Worm (Caenorhabditis elegans) whole organism, L2 larva: ENCODE data around the gene fbxa-106.
"Not testable (repeated sequence)": the region's sequence is repeated elsewhere in the genome, so short reads cannot be mapped to it uniquely, and the experiment has no call there.

Experiments
- C34F6.9 ChIP-seq: fragments of 150-350 bp; optimal IDR thresholded peaks from 2 replicates; lab custom pipeline; 2014; ENCODE audit warnings: missing biosample characterization, missing genetic modification characterization
- F13H6.1 ChIP-seq: sonication (generic microtip); optimal IDR thresholded peaks from 2 replicates; lab custom pipeline; 2016; ENCODE audit warnings: missing genetic modification characterization, missing compliant biosample characterization
- R02D3.7 ChIP-seq: fragments of 150-350 bp; optimal IDR thresholded peaks from 2 replicates; lab custom pipeline; 2014; ENCODE audit warnings: missing biosample characterization, missing genetic modification characterization
- Y55F3AM.14 ChIP-seq: fragments of 200-800 bp; sonication (Bioruptor generic); optimal IDR thresholded peaks from 2 replicates; lab custom pipeline; 2018; ENCODE audit warnings: mild to moderate bottlenecking, missing genetic modification characterization, missing compliant biosample characterization
- ZK546.5 ChIP-seq: sonication (generic microtip); optimal IDR thresholded peaks from 2 replicates; lab custom pipeline; 2017; ENCODE audit warnings: missing biosample characterization, missing genetic modification characterization
- aly-2 ChIP-seq: fragments of 150-350 bp; optimal IDR thresholded peaks from 2 replicates; lab custom pipeline; 2014; ENCODE audit warnings: missing biosample characterization, missing genetic modification characterization
- ama-1 ChIP-seq: fragments of 150-350 bp; optimal IDR thresholded peaks from 2 replicates; lab custom pipeline; 2018; ENCODE audit warnings: inconsistent platforms
- blmp-1 ChIP-seq: sonication (generic microtip); optimal IDR thresholded peaks from 2 replicates; lab custom pipeline; 2017; ENCODE audit warnings: missing genetic modification characterization, mild to moderate bottlenecking, missing compliant biosample characterization, antibody characterized with exemption, moderate library complexity; ENCODE audit not compliant: insufficient read depth
- ceh-16 ChIP-seq: fragments of 150-350 bp; optimal IDR thresholded peaks from 2 replicates; lab custom pipeline; 2014; ENCODE audit warnings: missing biosample characterization, missing genetic modification characterization
- ceh-82 ChIP-seq: fragments of 150-350 bp; optimal IDR thresholded peaks from 2 replicates; lab custom pipeline; 2014; ENCODE audit warnings: missing biosample characterization, missing genetic modification characterization
- dmd-4 ChIP-seq: sonication (generic microtip); optimal IDR thresholded peaks from 2 replicates; lab custom pipeline; 2017; ENCODE audit warnings: missing biosample characterization, missing genetic modification characterization
- elt-1 ChIP-seq: fragments of 150-350 bp; optimal IDR thresholded peaks from 2 replicates; lab custom pipeline; 2014; ENCODE audit warnings: missing biosample characterization, missing genetic modification characterization
- fos-1 ChIP-seq: fragments of 150-350 bp; optimal IDR thresholded peaks from 2 replicates; lab custom pipeline; 2014; ENCODE audit warnings: missing biosample characterization, missing genetic modification characterization
- gmeb-1 ChIP-seq: fragments of 150-350 bp; optimal IDR thresholded peaks from 2 replicates; lab custom pipeline; 2014; ENCODE audit warnings: missing biosample characterization, missing genetic modification characterization
- lin-11 ChIP-seq: fragments of 150-350 bp; sonication (generic microtip); optimal IDR thresholded peaks from 2 replicates; lab custom pipeline; 2014; ENCODE audit warnings: missing biosample characterization, missing genetic modification characterization, inconsistent platforms, mixed read lengths
- lin-13 ChIP-seq: fragments of 150-350 bp; optimal IDR thresholded peaks from 2 replicates; lab custom pipeline; 2014; ENCODE audit warnings: missing biosample characterization, missing genetic modification reagents, missing genetic modification characterization
- lsy-2 ChIP-seq, 2 experiments: fragments of 150-350 bp in 1 of 2; sonication (generic microtip) in 1 of 2; optimal IDR thresholded peaks; 2 replicates each; lab custom pipeline; 2014 to 2017; ENCODE audit warnings: missing biosample characterization in 2 of 2, missing genetic modification characterization in 2 of 2
- mab-5 ChIP-seq: fragments of 150-350 bp; optimal IDR thresholded peaks from 2 replicates; lab custom pipeline; 2014; ENCODE audit warnings: missing biosample characterization, missing genetic modification characterization
- mdl-1 ChIP-seq, 2 experiments: fragments of 150-350 bp in 1 of 2; sonication (generic microtip) in 1 of 2; optimal IDR thresholded peaks; 2 replicates each; lab custom pipeline; 2017; ENCODE audit warnings: missing biosample characterization in 2 of 2, missing genetic modification characterization in 2 of 2
- nhr-10 ChIP-seq: sonication (generic microtip); optimal IDR thresholded peaks from 2 replicates; lab custom pipeline; 2017; ENCODE audit warnings: missing biosample characterization, missing genetic modification characterization
- nhr-12 ChIP-seq: fragments of 150-350 bp; optimal IDR thresholded peaks from 2 replicates; lab custom pipeline; 2014; ENCODE audit warnings: missing biosample characterization, missing genetic modification characterization
- nhr-129 ChIP-seq: fragments of 150-350 bp; optimal IDR thresholded peaks from 2 replicates; lab custom pipeline; 2014; ENCODE audit warnings: missing biosample characterization, missing genetic modification characterization
- nhr-21 ChIP-seq: fragments of 150-350 bp; optimal IDR thresholded peaks from 2 replicates; lab custom pipeline; 2014; ENCODE audit warnings: missing biosample characterization, missing genetic modification characterization
- nhr-237 ChIP-seq: fragments of 150-350 bp; optimal IDR thresholded peaks from 2 replicates; lab custom pipeline; 2014; ENCODE audit warnings: missing biosample characterization, missing genetic modification characterization
- nhr-25 ChIP-seq: fragments of 150-350 bp; sonication (generic microtip); optimal IDR thresholded peaks from 3 replicates; lab custom pipeline; 2014; ENCODE audit warnings: missing biosample characterization, missing genetic modification characterization
- nhr-6 ChIP-seq: fragments of 150-350 bp; optimal IDR thresholded peaks from 2 replicates; lab custom pipeline; 2014; ENCODE audit warnings: missing biosample characterization, missing genetic modification characterization
- sem-4 ChIP-seq: fragments of 150-350 bp; optimal IDR thresholded peaks from 2 replicates; lab custom pipeline; 2014; ENCODE audit warnings: missing biosample characterization, missing genetic modification reagents, missing genetic modification characterization
- sma-9 ChIP-seq, 2 experiments: fragments of 150-350 bp in 1 of 2; sonication (generic microtip) in 1 of 2; optimal IDR thresholded peaks; 2 replicates each; lab custom pipeline; 2014 to 2016; ENCODE audit warnings: missing genetic modification characterization in 2 of 2, mild to moderate bottlenecking in 1 of 2, missing biosample characterization in 1 of 2, missing compliant biosample characterization in 1 of 2, missing genetic modification reagents in 1 of 2, moderate library complexity in 1 of 2
- unc-39 ChIP-seq: fragments of 150-350 bp; optimal IDR thresholded peaks from 2 replicates; lab custom pipeline; 2014; ENCODE audit warnings: missing biosample characterization, missing genetic modification characterization
- unc-55 ChIP-seq: fragments of 150-350 bp; sonication (generic microtip); optimal IDR thresholded peaks from 3 replicates; lab custom pipeline; 2014; ENCODE audit warnings: missing biosample characterization, missing genetic modification reagents, missing genetic modification characterization
- zag-1 ChIP-seq: fragments of 150-350 bp; optimal IDR thresholded peaks from 2 replicates; lab custom pipeline; 2014; ENCODE audit warnings: missing biosample characterization, missing genetic modification characterization
- ztf-4 ChIP-seq: fragments of 150-350 bp; optimal IDR thresholded peaks from 2 replicates; lab custom pipeline; 2014; ENCODE audit warnings: missing biosample characterization, missing genetic modification characterization

The fbxa-106 gene

ce11 chrV:18079163-18079562, 5.8 kb downstream of the fbxa-106 start (continued):
- TF ChIP-seq R02D3.7 (tag; lab: Kevin White, UChicago) (no peak), lsy-2 (tag; optimal IDR thresholded peaks at IDR 0.05; lab: Kevin White, UChicago) (peak; percentile 66 to 90), nhr-12 (tag; lab: Kevin White, UChicago) (no peak), nhr-21 (tag; lab: Kevin White, UChicago) (peak; percentile 37), dmd-4 (tag; lab: Kevin White, UChicago) (no peak), mdl-1 (tag; optimal IDR thresholded peaks at IDR 0.05; lab: Kevin White, UChicago) (peak in 1 of 2 experiments; percentile 35), lin-13 (GFP tag; lab: Kevin White, UChicago) (peak; percentile 79), ama-1 (lab: Kevin White, UChicago) (peak; percentile 30), ceh-16 (tag; lab: Kevin White, UChicago) (no peak), fos-1 (tag; lab: Kevin White, UChicago) (peak; percentile 95), nhr-129 (peak; percentile 82), aly-2 (tag; lab: Kevin White, UChicago) (no peak), mab-5 (tag; lab: Kevin White, UChicago) (peak; percentile 91), nhr-25 (tag; lab: Kevin White, UChicago) (no peak), sma-9 (GFP tag; optimal IDR thresholded peaks at IDR 0.05; lab: Kevin White, UChicago) (peak; percentile 87), sma-9 (tag; optimal IDR thresholded peaks at IDR 0.05; lab: Kevin White, UChicago) (no peak)
- TF ChIP-seq, all 48 proteins: peak for 25

- peak; percentile 41 for TF ChIP-seq unc-55 (GFP tag; lab: Kevin White, UChicago)
Measured at ce11 chrV:18069195-18069594, 15.8 kb downstream of the fbxa-106 start.

ce11 chrV:18066257-18066783, 18.7 kb downstream of the fbxa-106 start, which contains the start of gene Y59A8B.8:
TSS of gene Y59A8B.8 (minus strand) at chrV:18066307.
- TF ChIP-seq zag-1 (tag; lab: Kevin White, UChicago), result no peak
- TF ChIP-seq mdl-1 (tag; optimal IDR thresholded peaks at IDR 0.05; lab: Kevin White, UChicago), result no peak
- no peak for TF ChIP-seq gmeb-1 (tag; lab: Kevin White, UChicago)
- TF ChIP-seq nhr-6 (tag; lab: Kevin White, UChicago), result no peak
- TF ChIP-seq ceh-16 (tag; lab: Kevin White, UChicago), result no peak
- no peak for TF ChIP-seq unc-55 (GFP tag; lab: Kevin White, UChicago)
- TF ChIP-seq aly-2 (tag; lab: Kevin White, UChicago), result no peak
- TF ChIP-seq ceh-82, result no peak
- TF ChIP-seq lin-13 (GFP tag; lab: Kevin White, UChicago), result no peak
- no peak for TF ChIP-seq Y55F3AM.14 (GFP tag; lab: Kevin White, UChicago)
- no peak for TF ChIP-seq elt-1 (tag; lab: Kevin White, UChicago)
- TF ChIP-seq sem-4, result no peak
- no peak for TF ChIP-seq nhr-21 (tag; lab: Kevin White, UChicago)
- TF ChIP-seq ztf-4, result no peak
- TF ChIP-seq nhr-237 (tag; lab: Kevin White, UChicago), result no peak
- no peak for TF ChIP-seq blmp-1
- TF ChIP-seq unc-39 (tag; lab: Kevin White, UChicago), result no peak
- no peak for TF ChIP-seq nhr-129
- no peak for TF ChIP-seq F13H6.1

ce11 chrV:18055297-18056019, 29.5 kb downstream of the fbxa-106 start, which contains the start of the genes Y59A8B.25 and ebp-3:
TSS of gene Y59A8B.25 (minus strand) at chrV:18055397.
TSS of gene ebp-3 (plus strand) at chrV:18055969.
- TF ChIP-seq lin-11 (tag; lab: Kevin White, UChicago); C34F6.9 (tag; lab: Kevin White, UChicago); lin-13 (GFP tag; lab: Kevin White, UChicago): not testable (repeated sequence)

ce11 chrV:18043271-18043670, 41.7 kb downstream of the fbxa-106 start, which contains the start of gene ebp-1:
TSS of gene ebp-1 (plus strand) at chrV:18043571.
- TF ChIP-seq mdl-1 (tag; optimal IDR thresholded peaks at IDR 0.05; lab: Kevin White, UChicago), result no peak
- TF ChIP-seq C34F6.9 (tag; lab: Kevin White, UChicago), result no peak
- no peak for TF ChIP-seq dmd-4 (tag; lab: Kevin White, UChicago)
- no peak for TF ChIP-seq lin-11 (tag; lab: Kevin White, UChicago)
- no peak for TF ChIP-seq ZK546.5 (tag; lab: Kevin White, UChicago)
- no peak for TF ChIP-seq Y55F3AM.14 (GFP tag; lab: Kevin White, UChicago)
- no peak for TF ChIP-seq nhr-10 (tag; lab: Kevin White, UChicago)
- no peak for TF ChIP-seq aly-2 (tag; lab: Kevin White, UChicago)
- TF ChIP-seq, all 48 proteins: peak for 0
